Fruit fly (Drosophila melanogaster) whole organism, adult: ENCODE data around the gene CG11878.

Experiments used
- CG12768 ChIP-seq: fragments of 200-800 bp; sonication (Bioruptor generic); optimal IDR thresholded peaks from 2 replicates; lab custom pipeline; 2017; ENCODE audit warnings: missing biosample characterization, missing genetic modification characterization, mild to moderate bottlenecking, moderate library complexity, missing genetic modification reagents
- CG14711 ChIP-seq: fragments of 200-800 bp; sonication (Bioruptor generic); optimal IDR thresholded peaks from 2 replicates; lab custom pipeline; 2018; ENCODE audit warnings: missing biosample characterization, mild to moderate bottlenecking, missing genetic modification characterization, moderate library complexity
- CG1620 ChIP-seq: fragments of 200-800 bp; sonication (Bioruptor generic); optimal IDR thresholded peaks from 2 replicates; lab custom pipeline; 2016; ENCODE audit warnings: missing biosample characterization, missing genetic modification characterization
- CG33017 ChIP-seq: fragments of 200-800 bp; sonication (Bioruptor generic); optimal IDR thresholded peaks from 2 replicates; lab custom pipeline; 2018; ENCODE audit warnings: missing biosample characterization, mild to moderate bottlenecking, missing genetic modification characterization, moderate library complexity
- CG7101 ChIP-seq: fragments of 200-800 bp; sonication (Bioruptor generic); optimal IDR thresholded peaks from 2 replicates; lab custom pipeline; 2018; ENCODE audit warnings: missing biosample characterization, mild to moderate bottlenecking, missing genetic modification characterization, moderate library complexity
- bab1 ChIP-seq: fragments of 200-800 bp; sonication (Bioruptor generic); optimal IDR thresholded peaks from 3 replicates; lab custom pipeline; 2019; ENCODE audit warnings: missing biosample characterization, mild to moderate bottlenecking, missing genetic modification characterization, moderate library complexity
- cic ChIP-seq: fragments of 200-800 bp; sonication (Bioruptor generic); optimal IDR thresholded peaks from 2 replicates; lab custom pipeline; 2017; ENCODE audit warnings: missing biosample characterization, mild to moderate bottlenecking, missing genetic modification characterization, moderate library complexity
- tj ChIP-seq: fragments of 200-800 bp; sonication (Bioruptor generic); optimal IDR thresholded peaks from 3 replicates; lab custom pipeline; 2017; ENCODE audit warnings: missing biosample characterization, mild to moderate bottlenecking, missing genetic modification characterization, moderate library complexity
- toe ChIP-seq: fragments of 200-800 bp; sonication (Bioruptor generic); optimal IDR thresholded peaks from 2 replicates; lab custom pipeline; 2016; ENCODE audit warnings: missing biosample characterization, missing genetic modification characterization

dm6 chr3R:25321681-25322080 is 48.0 kb downstream of the CG11878 start:
- TF ChIP-seq toe (no peak), CG33017 (no peak), CG1620 (GFP tag; lab: Kevin White, UChicago) (no peak), cic (GFP tag; lab: Kevin White, UChicago) (no peak), CG12768 (GFP tag; lab: Kevin White, UChicago) (no peak), CG7101 (tag; lab: Kevin White, UChicago) (no peak), CG14711 (tag; lab: Kevin White, UChicago) (no peak), bab1 (GFP tag; lab: Kevin White, UChicago) (no peak), tj (GFP tag; lab: Kevin White, UChicago) (no peak)
